Fruit fly (Drosophila melanogaster): Measurements from ENCODE around the gene Pus7.

- TF ChIP-seq CG6854 (GFP tag; optimal IDR thresholded peaks at IDR 0.05) (no peak), CG15336 (GFP tag; IDR thresholded peaks at IDR 0.05) (no peak), svp (GFP tag) (peak; percentile 85), CG31627 (GFP tag; optimal IDR thresholded peaks at IDR 0.05) (no peak), CG4318 (GFP tag; optimal IDR thresholded peaks at IDR 0.05) (no peak), CG11762 (GFP tag; optimal IDR thresholded peaks at IDR 0.05; ENCODE audit: insufficient read depth) (no peak), Sox14 (GFP tag; optimal IDR thresholded peaks at IDR 0.05) (no peak), CG34406 (GFP tag; optimal IDR thresholded peaks at IDR 0.05) (no peak), Sox15 (GFP tag; optimal IDR thresholded peaks at IDR 0.05) (no peak), CG3919 (GFP tag; optimal IDR thresholded peaks at IDR 0.05) (no peak), Gug (GFP tag; IDR thresholded peaks at IDR 0.05) (no peak), esn (GFP tag; optimal IDR thresholded peaks at IDR 0.05) (no peak), dac (GFP tag; optimal IDR thresholded peaks at IDR 0.05) (no peak)
These were observed 41.0 kb downstream of the Pus7 start for dm6 chr3L:8550836-8551235.

Measured in whole organism, prepupa.